Fruit fly (Drosophila melanogaster) whole organism, adult: ENCODE data around the gene goe.
A peak's percentile ranks its signal among the peaks of the same experiment; 100 is the strongest.

Source experiments
- CG11617 ChIP-seq: fragments of 200-800 bp; sonication (Bioruptor generic); optimal IDR thresholded peaks from 2 replicates; lab custom pipeline; 2017; ENCODE audit warnings: mild to moderate bottlenecking, missing biosample characterization, missing genetic modification reagents, missing genetic modification characterization
- CG12768 ChIP-seq: fragments of 200-800 bp; sonication (Bioruptor generic); optimal IDR thresholded peaks from 2 replicates; lab custom pipeline; 2017; ENCODE audit warnings: missing biosample characterization, missing genetic modification characterization, mild to moderate bottlenecking, moderate library complexity, missing genetic modification reagents
- CG14711 ChIP-seq: fragments of 200-800 bp; sonication (Bioruptor generic); optimal IDR thresholded peaks from 2 replicates; lab custom pipeline; 2018; ENCODE audit warnings: missing biosample characterization, mild to moderate bottlenecking, missing genetic modification characterization, moderate library complexity
- CG1620 ChIP-seq: fragments of 200-800 bp; sonication (Bioruptor generic); optimal IDR thresholded peaks from 2 replicates; lab custom pipeline; 2016; ENCODE audit warnings: missing biosample characterization, missing genetic modification characterization
- CG33017 ChIP-seq: fragments of 200-800 bp; sonication (Bioruptor generic); optimal IDR thresholded peaks from 2 replicates; lab custom pipeline; 2018; ENCODE audit warnings: missing biosample characterization, mild to moderate bottlenecking, missing genetic modification characterization, moderate library complexity
- CG5204 ChIP-seq: fragments of 200-800 bp; sonication (Bioruptor generic); optimal IDR thresholded peaks from 2 replicates; lab custom pipeline; 2016; ENCODE audit warnings: missing biosample characterization, missing genetic modification characterization
- CG7045 ChIP-seq: fragments of 200-800 bp; sonication (Bioruptor generic); optimal IDR thresholded peaks from 2 replicates; lab custom pipeline; 2017; ENCODE audit warnings: missing biosample characterization, mild to moderate bottlenecking, missing genetic modification characterization
- CG7101 ChIP-seq: fragments of 200-800 bp; sonication (Bioruptor generic); optimal IDR thresholded peaks from 2 replicates; lab custom pipeline; 2018; ENCODE audit warnings: missing biosample characterization, mild to moderate bottlenecking, missing genetic modification characterization, moderate library complexity
- Clk ChIP-seq: fragments of 200-800 bp; sonication (Bioruptor generic); optimal IDR thresholded peaks from 2 replicates; lab custom pipeline; 2017; ENCODE audit warnings: missing biosample characterization, missing genetic modification characterization
- Crg-1 ChIP-seq: fragments of 200-800 bp; sonication (Bioruptor generic); optimal IDR thresholded peaks from 2 replicates; lab custom pipeline; 2016; ENCODE audit warnings: missing biosample characterization, missing genetic modification characterization
- Hr96 ChIP-seq: fragments of 200-800 bp; sonication (Bioruptor generic); optimal IDR thresholded peaks from 2 replicates; lab custom pipeline; 2016; ENCODE audit warnings: missing biosample characterization, missing genetic modification characterization
- Mnt ChIP-seq: fragments of 200-800 bp; sonication (Bioruptor generic); optimal IDR thresholded peaks from 2 replicates; lab custom pipeline; 2016; ENCODE audit warnings: missing biosample characterization, mild to moderate bottlenecking, missing genetic modification characterization
- bab1 ChIP-seq: fragments of 200-800 bp; sonication (Bioruptor generic); optimal IDR thresholded peaks from 3 replicates; lab custom pipeline; 2019; ENCODE audit warnings: missing biosample characterization, mild to moderate bottlenecking, missing genetic modification characterization, moderate library complexity
- cic ChIP-seq: fragments of 200-800 bp; sonication (Bioruptor generic); optimal IDR thresholded peaks from 2 replicates; lab custom pipeline; 2017; ENCODE audit warnings: missing biosample characterization, mild to moderate bottlenecking, missing genetic modification characterization, moderate library complexity
- cnc ChIP-seq, 2 experiments: fragments of >200 bp; optimal IDR thresholded peaks; 2 replicates each; lab custom pipeline; 2017
- kay ChIP-seq: fragments of 200-800 bp; sonication (Bioruptor generic); peaks from one replicate; lab custom pipeline; 2016; ENCODE audit warnings: missing biosample characterization, missing genetic modification characterization, borderline replicate concordance
- ovo ChIP-seq: fragments of 200-800 bp; sonication (Bioruptor generic); optimal IDR thresholded peaks from 2 replicates; lab custom pipeline; 2016; ENCODE audit warnings: missing biosample characterization, missing genetic modification characterization
- pad ChIP-seq: fragments of 200-800 bp; sonication (Bioruptor generic); optimal IDR thresholded peaks from 3 replicates; lab custom pipeline; 2017; ENCODE audit warnings: missing biosample characterization, missing genetic modification characterization, mild to moderate bottlenecking, moderate library complexity, missing genetic modification reagents
- tj ChIP-seq: fragments of 200-800 bp; sonication (Bioruptor generic); optimal IDR thresholded peaks from 3 replicates; lab custom pipeline; 2017; ENCODE audit warnings: missing biosample characterization, mild to moderate bottlenecking, missing genetic modification characterization, moderate library complexity
- toe ChIP-seq: fragments of 200-800 bp; sonication (Bioruptor generic); optimal IDR thresholded peaks from 2 replicates; lab custom pipeline; 2016; ENCODE audit warnings: missing biosample characterization, missing genetic modification characterization

Gene goe

DNA sequence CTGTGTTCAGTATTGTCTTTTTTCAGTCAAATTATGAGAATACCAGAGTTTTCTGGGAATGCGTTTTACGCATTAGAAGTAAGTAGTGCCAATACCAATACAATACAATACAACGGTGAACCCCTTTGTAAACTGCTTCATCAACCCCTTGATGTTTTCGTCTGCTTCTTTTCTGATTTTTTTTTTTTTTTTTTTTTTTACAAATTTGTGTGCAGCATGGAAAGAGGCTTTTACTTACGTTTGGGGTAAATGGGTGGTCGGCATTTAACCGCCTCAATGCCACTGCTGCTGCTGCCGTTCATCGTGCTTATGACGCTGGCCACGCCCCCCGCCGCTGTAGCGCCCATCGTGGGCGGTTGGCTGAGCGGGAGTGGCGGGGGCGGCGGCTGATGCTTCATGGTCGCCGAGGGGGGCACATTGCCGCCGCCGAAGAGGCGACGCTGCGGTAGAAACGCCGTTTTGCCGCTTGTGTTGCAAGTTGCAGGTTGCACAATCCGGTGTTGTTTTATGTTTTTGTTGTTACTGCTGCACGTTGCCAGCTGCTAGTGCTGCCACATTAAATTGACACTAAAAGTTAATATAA lies 57.8 kb downstream of the goe start:
- TF ChIP-seq CG5204 (GFP tag; lab: Kevin White, UChicago) (no peak), pad (GFP tag; lab: Kevin White, UChicago) (peak; percentile 34)

DNA sequence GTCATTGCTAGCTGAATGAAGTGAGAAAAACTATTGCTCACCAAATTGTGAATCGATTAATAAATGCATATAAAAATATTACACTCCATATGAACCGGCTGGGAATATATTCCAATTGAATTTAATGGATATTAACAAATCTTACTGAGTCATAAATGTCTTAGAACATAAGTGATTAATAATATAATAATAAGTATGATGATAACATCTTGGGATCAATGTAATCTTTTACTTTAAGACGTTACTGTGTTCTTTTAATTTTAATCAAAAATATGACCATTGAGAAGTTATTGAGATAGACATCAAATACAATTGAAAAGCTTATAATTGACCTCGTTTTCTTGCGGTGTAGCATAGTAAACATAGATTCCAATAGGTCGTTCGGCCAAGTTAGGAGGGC lies 59.4 kb downstream of the goe start:
- peak; percentile 0 for TF ChIP-seq CG7101 (tag; lab: Kevin White, UChicago)
- TF ChIP-seq CG14711 (tag; lab: Kevin White, UChicago): no peak
- peak; percentile 42 for TF ChIP-seq CG11617 (GFP tag; lab: Kevin White, UChicago)

dm6 chrX:16691440-16691839 lies 60.3 kb downstream of the goe start:
- TF ChIP-seq bab1 (GFP tag; lab: Kevin White, UChicago) (peak; percentile 66), tj (peak; percentile 6), cic (GFP tag; lab: Kevin White, UChicago) (no peak), toe (no peak), Crg-1 (no peak), CG12768 (GFP tag; lab: Kevin White, UChicago) (peak; percentile 42), pad (GFP tag; lab: Kevin White, UChicago) (peak; percentile 22), ovo (GFP tag; lab: Kevin White, UChicago) (no peak), CG14711 (tag; lab: Kevin White, UChicago) (peak; percentile 71), CG33017 (tag; lab: Kevin White, UChicago) (peak; percentile 61), Clk (peak; percentile 19), CG1620 (GFP tag; lab: Kevin White, UChicago) (no peak), CG11617 (GFP tag; lab: Kevin White, UChicago) (no peak), CG5204 (GFP tag; lab: Kevin White, UChicago) (peak; percentile 54), kay (no peak), CG7101 (tag; lab: Kevin White, UChicago) (peak; percentile 73), CG7045 (peak; percentile 64), Hr96 (GFP tag; lab: Kevin White, UChicago) (no peak)

- TF ChIP-seq Hr96 (GFP tag; lab: Kevin White, UChicago) (no peak), cnc (optimal IDR thresholded peaks at IDR 0.05; lab: Kevin White, UChicago) (no peak), CG1620 (GFP tag; lab: Kevin White, UChicago) (no peak), CG7101 (tag; lab: Kevin White, UChicago) (no peak), Mnt (GFP tag; lab: Kevin White, UChicago) (no peak)
Observed at dm6 chrX:16690499-16690898, 61.2 kb downstream of the goe start.

- no peak for TF ChIP-seq Mnt (GFP tag; lab: Kevin White, UChicago)
- TF ChIP-seq bab1 (GFP tag; lab: Kevin White, UChicago): no peak
- no peak for TF ChIP-seq CG1620 (GFP tag; lab: Kevin White, UChicago)
- TF ChIP-seq pad (GFP tag; lab: Kevin White, UChicago): no peak
- TF ChIP-seq cnc (optimal IDR thresholded peaks at IDR 0.05; lab: Kevin White, UChicago): no peak
- no peak for TF ChIP-seq CG5204 (GFP tag; lab: Kevin White, UChicago)
- no peak for TF ChIP-seq Crg-1
- TF ChIP-seq Hr96 (GFP tag; lab: Kevin White, UChicago): no peak
- no peak for TF ChIP-seq CG7101 (tag; lab: Kevin White, UChicago)
- TF ChIP-seq CG12768 (GFP tag; lab: Kevin White, UChicago): no peak
- TF ChIP-seq kay: no peak
- TF ChIP-seq ovo (GFP tag; lab: Kevin White, UChicago): no peak
- TF ChIP-seq tj: no peak
- TF ChIP-seq CG7045: no peak
- TF ChIP-seq CG14711 (tag; lab: Kevin White, UChicago): no peak
- TF ChIP-seq cic (GFP tag; lab: Kevin White, UChicago): no peak
Observed at dm6 chrX:16689966-16690365, 61.7 kb downstream of the goe start.

dm6 chrX:16689339-16689738 lies 62.4 kb downstream of the goe start:
- TF ChIP-seq Crg-1 (no peak), cnc (optimal IDR thresholded peaks at IDR 0.05; lab: Kevin White, UChicago) (no peak), tj (peak; percentile 56), CG7101 (tag; lab: Kevin White, UChicago) (no peak), Hr96 (GFP tag; lab: Kevin White, UChicago) (no peak), CG7045 (no peak), kay (no peak), CG1620 (GFP tag; lab: Kevin White, UChicago) (no peak)

dm6 chrX:16688106-16688459 lies 63.6 kb downstream of the goe start:
- TF ChIP-seq Crg-1 (no peak), pad (GFP tag; lab: Kevin White, UChicago) (no peak), CG12768 (GFP tag; lab: Kevin White, UChicago) (no peak), bab1 (GFP tag; lab: Kevin White, UChicago) (no peak), CG14711 (tag; lab: Kevin White, UChicago) (no peak), cic (GFP tag; lab: Kevin White, UChicago) (no peak), CG7045 (no peak)
